Fruit fly (Drosophila melanogaster) whole organism, prepupa: ENCODE measurements around the gene CalpC.

Experiments used
- Blimp-1 ChIP-seq: fragments of 200-800 bp; sonication (Bioruptor generic); optimal IDR thresholded peaks from 3 replicates; lab custom pipeline; 2017; ENCODE audit warnings: missing biosample characterization, missing genetic modification characterization, mild to moderate bottlenecking, moderate library complexity, missing genetic modification reagents
- CG10631 ChIP-seq: fragments of 200-800 bp; sonication (Bioruptor generic); optimal IDR thresholded peaks from 2 replicates; lab custom pipeline; 2016; ENCODE audit warnings: missing biosample characterization, missing genetic modification characterization
- CG10669 ChIP-seq: fragments of 200-800 bp; sonication (Bioruptor generic); optimal IDR thresholded peaks from 3 replicates; lab custom pipeline; 2018; ENCODE audit warnings: missing biosample characterization, mild to moderate bottlenecking, missing genetic modification characterization, moderate library complexity
- CG11762 ChIP-seq: fragments of 200-800 bp; sonication (Bioruptor generic); optimal IDR thresholded peaks from 3 replicates; lab custom pipeline; 2016; ENCODE audit warnings: missing biosample characterization, missing genetic modification characterization; ENCODE audit not compliant: insufficient read depth
- CG15336 ChIP-seq: fragments of 200-800 bp; sonication (Bioruptor generic); IDR thresholded peaks from 2 replicates; pipeline ENCODE4 v1.3.6; 2022; ENCODE audit warnings: missing biosample characterization, missing genetic modification characterization
- CG16779 ChIP-seq: fragments of 200-800 bp; sonication (Bioruptor generic); optimal IDR thresholded peaks from 3 replicates; lab custom pipeline; 2017; ENCODE audit warnings: missing biosample characterization, mild to moderate bottlenecking, missing genetic modification characterization
- CG3032 ChIP-seq: fragments of 200-800 bp; optimal IDR thresholded peaks from 2 replicates; lab custom pipeline; 2019; ENCODE audit warnings: missing biosample characterization, mild to moderate bottlenecking, missing genetic modification characterization, moderate library complexity
- CG32006 ChIP-seq: fragments of 200-800 bp; sonication (Bioruptor generic); optimal IDR thresholded peaks from 3 replicates; lab custom pipeline; 2017; ENCODE audit warnings: missing biosample characterization, mild to moderate bottlenecking, missing genetic modification characterization
- CG3919 ChIP-seq: fragments of 200-800 bp; sonication (Bioruptor generic); optimal IDR thresholded peaks from 3 replicates; lab custom pipeline; 2016; ENCODE audit warnings: missing biosample characterization, missing genetic modification characterization
- CG6163 ChIP-seq: fragments of 200-800 bp; sonication (Bioruptor generic); IDR thresholded peaks from 3 replicates; pipeline ENCODE4 v1.3.6; 2022; ENCODE audit warnings: missing biosample characterization, missing genetic modification characterization
- CG6792 ChIP-seq: fragments of 200-800 bp; sonication (Bioruptor generic); optimal IDR thresholded peaks from 3 replicates; lab custom pipeline; 2016; ENCODE audit warnings: missing biosample characterization, missing genetic modification characterization
- CG6808 ChIP-seq: fragments of 200-800 bp; sonication (Bioruptor generic); optimal IDR thresholded peaks from 3 replicates; lab custom pipeline; 2017; ENCODE audit warnings: missing biosample characterization, missing genetic modification characterization, mild to moderate bottlenecking, moderate library complexity, missing genetic modification reagents
- CG7368 ChIP-seq: fragments of 200-800 bp; sonication (Bioruptor generic); optimal IDR thresholded peaks from 3 replicates; lab custom pipeline; 2016; ENCODE audit warnings: missing biosample characterization, missing genetic modification characterization
- CG8119 ChIP-seq: fragments of 200-800 bp; sonication (Bioruptor generic); IDR thresholded peaks from 3 replicates; pipeline ENCODE4 v1.3.6; 2022; ENCODE audit warnings: missing biosample characterization, missing genetic modification characterization
- CG8319 ChIP-seq: fragments of 200-800 bp; sonication (Bioruptor generic); optimal IDR thresholded peaks from 3 replicates; lab custom pipeline; 2016; ENCODE audit warnings: missing biosample characterization, missing genetic modification characterization
- CG9139 ChIP-seq: fragments of 200-800 bp; sonication (Bioruptor generic); optimal IDR thresholded peaks from 3 replicates; lab custom pipeline; 2017; ENCODE audit warnings: missing biosample characterization, mild to moderate bottlenecking, missing genetic modification characterization
- Eip75B ChIP-seq: fragments of 200-800 bp; sonication (Bioruptor generic); optimal IDR thresholded peaks from 3 replicates; lab custom pipeline; 2016; ENCODE audit warnings: missing biosample characterization, missing genetic modification characterization
- Eip93F ChIP-seq: fragments of 200-800 bp; sonication (Bioruptor generic); optimal IDR thresholded peaks from 2 replicates; lab custom pipeline; 2016; ENCODE audit warnings: missing biosample characterization, mild to moderate bottlenecking, missing genetic modification characterization
- Ets21C ChIP-seq: fragments of 200-800 bp; sonication (Bioruptor generic); optimal IDR thresholded peaks from 3 replicates; lab custom pipeline; 2016; ENCODE audit warnings: missing biosample characterization, missing genetic modification characterization
- Ets96B ChIP-seq: fragments of 200-800 bp; optimal IDR thresholded peaks from 2 replicates; lab custom pipeline; 2019; ENCODE audit warnings: missing biosample characterization, mild to moderate bottlenecking, missing genetic modification characterization, moderate library complexity
- Hr39 ChIP-seq: fragments of 200-800 bp; sonication (Bioruptor generic); optimal IDR thresholded peaks from 2 replicates; lab custom pipeline; 2016; ENCODE audit warnings: missing biosample characterization, missing genetic modification characterization
- Hr4 ChIP-seq: fragments of 200-800 bp; sonication (Bioruptor generic); optimal IDR thresholded peaks from 3 replicates; lab custom pipeline; 2016; ENCODE audit warnings: missing biosample characterization, missing genetic modification characterization
- Lpt ChIP-seq: fragments of 200-800 bp; sonication (Bioruptor generic); optimal IDR thresholded peaks from 3 replicates; lab custom pipeline; 2016; ENCODE audit warnings: missing biosample characterization, missing genetic modification characterization
- Met ChIP-seq: fragments of 200-800 bp; sonication (Bioruptor generic); optimal IDR thresholded peaks from 3 replicates; lab custom pipeline; 2016; ENCODE audit warnings: missing biosample characterization, missing genetic modification characterization
- Smox ChIP-seq: fragments of 200-800 bp; sonication (Bioruptor generic); optimal IDR thresholded peaks from 3 replicates; lab custom pipeline; 2016; ENCODE audit warnings: missing biosample characterization, missing genetic modification characterization
- Sox102F ChIP-seq: fragments of 200-800 bp; sonication (Bioruptor generic); optimal IDR thresholded peaks from 2 replicates; lab custom pipeline; 2016; ENCODE audit warnings: missing biosample characterization, mild to moderate bottlenecking, missing genetic modification characterization
- Sox14 ChIP-seq: fragments of 200-800 bp; sonication (Bioruptor generic); optimal IDR thresholded peaks from 3 replicates; lab custom pipeline; 2016; ENCODE audit warnings: missing biosample characterization, missing genetic modification characterization
- cyc ChIP-seq: fragments of 200-800 bp; sonication (Bioruptor generic); optimal IDR thresholded peaks from 3 replicates; lab custom pipeline; 2016; ENCODE audit warnings: missing biosample characterization, missing genetic modification characterization
- dac ChIP-seq: fragments of 200-800 bp; sonication (Bioruptor generic); optimal IDR thresholded peaks from 2 replicates; lab custom pipeline; 2017; ENCODE audit warnings: missing biosample characterization, mild to moderate bottlenecking, missing genetic modification characterization
- eg ChIP-seq: fragments of 200-800 bp; sonication (Bioruptor generic); IDR thresholded peaks from 3 replicates; pipeline ENCODE4 v1.3.6; 2022; ENCODE audit warnings: missing biosample characterization, missing genetic modification characterization
- esn ChIP-seq: fragments of 200-800 bp; sonication (Bioruptor generic); optimal IDR thresholded peaks from 2 replicates; lab custom pipeline; 2016; ENCODE audit warnings: missing biosample characterization, mild to moderate bottlenecking, missing genetic modification characterization, moderate library complexity
- fd59A ChIP-seq: fragments of 200-800 bp; sonication (Bioruptor generic); optimal IDR thresholded peaks from 2 replicates; lab custom pipeline; 2017; ENCODE audit warnings: missing biosample characterization, mild to moderate bottlenecking, missing genetic modification characterization, missing genetic modification reagents
- fd85E ChIP-seq: fragments of 200-800 bp; sonication (Bioruptor generic); optimal IDR thresholded peaks from 3 replicates; lab custom pipeline; 2016; ENCODE audit warnings: missing biosample characterization, missing genetic modification characterization
- fkh ChIP-seq: fragments of 200-800 bp; sonication (Bioruptor generic); optimal IDR thresholded peaks from 3 replicates; lab custom pipeline; 2017; ENCODE audit warnings: missing biosample characterization, mild to moderate bottlenecking, missing genetic modification characterization, moderate library complexity
- lz ChIP-seq: fragments of 200-800 bp; sonication (Bioruptor generic); optimal IDR thresholded peaks from 3 replicates; lab custom pipeline; 2016; ENCODE audit warnings: missing biosample characterization, missing genetic modification characterization
- net ChIP-seq: fragments of 200-800 bp; sonication (Bioruptor generic); optimal IDR thresholded peaks from 3 replicates; lab custom pipeline; 2016; ENCODE audit warnings: missing biosample characterization, missing genetic modification characterization
- salr ChIP-seq, 2 experiments: fragments of 200-800 bp; sonication (Bioruptor generic); optimal IDR thresholded peaks; 3 replicates each; lab custom pipeline; 2016 to 2018; ENCODE audit warnings: missing biosample characterization in 2 of 2, missing genetic modification characterization in 2 of 2, mild to moderate bottlenecking in 1 of 2
- spab ChIP-seq: fragments of 200-800 bp; sonication (Bioruptor generic); optimal IDR thresholded peaks from 2 replicates; lab custom pipeline; 2017; ENCODE audit warnings: missing biosample characterization, mild to moderate bottlenecking, missing genetic modification characterization, missing genetic modification reagents
- ss ChIP-seq, 2 experiments: fragments of 200-800 bp; sonication (Bioruptor generic); optimal IDR thresholded peaks; 2 replicates in 1 of 2; 3 replicates in 1 of 2; lab custom pipeline; 2017 to 2018; ENCODE audit warnings: mild to moderate bottlenecking in 2 of 2, missing biosample characterization in 2 of 2, missing genetic modification characterization in 2 of 2, moderate library complexity in 1 of 2
- svp ChIP-seq: fragments of 200-800 bp; sonication (Bioruptor generic); peaks from one replicate; lab custom pipeline; 2016; ENCODE audit warnings: missing biosample characterization, missing genetic modification characterization
- topi ChIP-seq: fragments of 200-800 bp; sonication (Bioruptor generic); optimal IDR thresholded peaks from 3 replicates; lab custom pipeline; 2016; ENCODE audit warnings: missing biosample characterization, missing genetic modification characterization

CalpC gene

dm6 chrX:16332615-16333288, 7.2 kb downstream of the CalpC start (continued):
- peak; percentile 98 for TF ChIP-seq CG10669 (GFP tag; lab: Kevin White, UChicago)
- TF ChIP-seq svp (GFP tag; lab: Kevin White, UChicago) = peak; percentile 98
- peak; percentile 96 for TF ChIP-seq Smox
- peak; percentile 91 to 94 for TF ChIP-seq salr (GFP tag; optimal IDR thresholded peaks at IDR 0.05; lab: Kevin White, UChicago)
- peak; percentile 95 for TF ChIP-seq CG9139
- peak; percentile 97 for TF ChIP-seq CG3032
- peak; percentile 96 for TF ChIP-seq spab (GFP tag; lab: Kevin White, UChicago)
- TF ChIP-seq CG32006 (GFP tag; lab: Kevin White, UChicago) = peak; percentile 98
- TF ChIP-seq fd59A (GFP tag; lab: Kevin White, UChicago) = peak; percentile 97
- peak; percentile 94 for TF ChIP-seq Lpt (GFP tag; lab: Kevin White, UChicago)
- TF ChIP-seq Ets96B = peak; percentile 95
- peak; percentile 95 for TF ChIP-seq net
- TF ChIP-seq CG3919 = peak; percentile 93
- peak; percentile 98 for TF ChIP-seq esn (GFP tag; lab: Kevin White, UChicago)
- TF ChIP-seq dac (GFP tag; lab: Kevin White, UChicago) = peak; percentile 97
- TF ChIP-seq CG8319 (GFP tag; lab: Kevin White, UChicago) = peak; percentile 90
- peak; percentile 90 for TF ChIP-seq CG11762 (GFP tag; lab: Kevin White, UChicago)
- peak; percentile 91 for TF ChIP-seq Blimp-1 (GFP tag; lab: Kevin White, UChicago)
- peak; percentile 97 for TF ChIP-seq Eip75B
- TF ChIP-seq CG6792 (GFP tag; lab: Kevin White, UChicago) = peak; percentile 94
- peak; percentile 93 for TF ChIP-seq CG7368 (GFP tag; lab: Kevin White, UChicago)
- peak; percentile 95 for TF ChIP-seq fkh
- TF ChIP-seq Sox102F (GFP tag; lab: Kevin White, UChicago) = peak; percentile 97
- peak; percentile 95 for TF ChIP-seq CG10631 (GFP tag; lab: Kevin White, UChicago)
- peak; percentile 97 for TF ChIP-seq CG8119 (GFP tag; lab: Robert Waterston, UW)
- TF ChIP-seq CG16779 = peak; percentile 95
- TF ChIP-seq CG6163 (GFP tag; lab: Robert Waterston, UW) = peak; percentile 91
- peak; percentile 97 for TF ChIP-seq Hr4
- TF ChIP-seq topi = peak; percentile 98
- peak; percentile 97 for TF ChIP-seq CG6808 (GFP tag; lab: Kevin White, UChicago)
- peak; percentile 81 for TF ChIP-seq fd85E
- peak; percentile 98 for TF ChIP-seq Sox14 (GFP tag; lab: Kevin White, UChicago)
- TF ChIP-seq eg (GFP tag; lab: Robert Waterston, UW) = peak; percentile 94
- TF ChIP-seq Ets21C (GFP tag; lab: Kevin White, UChicago) = peak; percentile 92
- TF ChIP-seq CG15336 (GFP tag; lab: Robert Waterston, UW) = peak; percentile 97
- TF ChIP-seq cyc (GFP tag; lab: Kevin White, UChicago) = peak; percentile 95
- TF ChIP-seq Met (GFP tag; lab: Kevin White, UChicago) = peak; percentile 97
- peak; percentile 96 for TF ChIP-seq Hr39 (GFP tag; lab: Kevin White, UChicago)
- TF ChIP-seq ss (GFP tag; optimal IDR thresholded peaks at IDR 0.05; lab: Kevin White, UChicago) = peak; percentile 95 to 98
- TF ChIP-seq Eip93F (GFP tag; lab: Kevin White, UChicago) = peak; percentile 88
- TF ChIP-seq lz = peak; percentile 97
